Fruit fly (Drosophila melanogaster): Measurements from ENCODE around the gene AkhR.

AkhR gene

dm6 chr2L:6673211-6674012, 42.6 kb downstream of the AkhR start, which contains the start of gene Spn27A (continued):
- TF ChIP-seq ab (GFP tag; optimal IDR thresholded peaks at IDR 0.05) (no peak), pum (GFP tag; optimal IDR thresholded peaks at IDR 0.05) (peak; percentile 41), Hey (tag; optimal IDR thresholded peaks at IDR 0.05) (no peak), salm (tag; optimal IDR thresholded peaks at IDR 0.05) (peak; percentile 31), Jarid2 (GFP tag; optimal IDR thresholded peaks at IDR 0.05) (peak; percentile 64), BEAF-32 (GFP tag; optimal IDR thresholded peaks at IDR 0.05) (peak; percentile 42), bcd (GFP tag; optimal IDR thresholded peaks at IDR 0.05) (no peak), repo (GFP tag; optimal IDR thresholded peaks at IDR 0.05) (peak; percentile 1), CG2202 (tag; optimal IDR thresholded peaks at IDR 0.05) (no peak), eve (GFP tag; optimal IDR thresholded peaks at IDR 0.05) (no peak), Trl (optimal IDR thresholded peaks at IDR 0.05) (peak; percentile 50 to 60), Trl (GFP tag; optimal IDR thresholded peaks at IDR 0.05) (peak; percentile 43), run (tag; optimal IDR thresholded peaks at IDR 0.05) (no peak), CG11560 (tag; IDR thresholded peaks at IDR 0.05) (no peak), odd (GFP tag; optimal IDR thresholded peaks at IDR 0.05) (peak; percentile 28), CoRest (tag; optimal IDR thresholded peaks at IDR 0.05) (peak; percentile 68), CG15601 (tag; optimal IDR thresholded peaks at IDR 0.05) (peak; percentile 62), BtbVII (GFP tag; optimal IDR thresholded peaks at IDR 0.05) (peak; percentile 64), exex (tag; optimal IDR thresholded peaks at IDR 0.05) (peak; percentile 29), CG42726 (GFP tag; IDR thresholded peaks at IDR 0.05; ENCODE audit: partially characterized antibody) (no peak), hbn (GFP tag; IDR thresholded peaks at IDR 0.05; ENCODE audit: partially characterized antibody) (peak; percentile 26), ase (GFP tag; IDR thresholded peaks at IDR 0.05) (no peak), CG31441 (GFP tag; IDR thresholded peaks at IDR 0.05) (no peak; the same call in 1 of the 2 replicates), CG6791 (GFP tag; IDR thresholded peaks at IDR 0.05; ENCODE audit: partially characterized antibody) (no peak), zfh1 (GFP tag; IDR thresholded peaks at IDR 0.05) (0 out of 3 replicates have a peak, but pooled peaks have one; percentile 3), fd96Cb (tag; optimal IDR thresholded peaks at IDR 0.05) (peak; percentile 59), CG12659 (GFP tag; optimal IDR thresholded peaks at IDR 0.05) (peak; percentile 63), tgo (GFP tag; IDR thresholded peaks at IDR 0.05) (peak; percentile 32; the same call in 1 of the 3 replicates), ara (GFP tag; IDR thresholded peaks at IDR 0.05) (peak; percentile 8; the same call in 1 of the 2 replicates), CG9215 (GFP tag; IDR thresholded peaks at IDR 0.05) (no peak), CG4328 (GFP tag; optimal IDR thresholded peaks at IDR 0.05) (peak; percentile 36), slbo (GFP tag; IDR thresholded peaks at IDR 0.05) (peak; percentile 38; the same call in 1 of the 2 replicates), Antp (GFP tag; optimal IDR thresholded peaks at IDR 0.05) (peak; percentile 50), Oaz (GFP tag; IDR thresholded peaks at IDR 0.05) (no peak), CG11398 (GFP tag; optimal IDR thresholded peaks at IDR 0.05) (no peak), CG3726 (GFP tag; IDR thresholded peaks at IDR 0.05) (no peak; the same call in 2 of the 3 replicates), ind (GFP tag; optimal IDR thresholded peaks at IDR 0.05) (peak; percentile 29), CG1832 (GFP tag; optimal IDR thresholded peaks at IDR 0.05) (no peak), CG6272 (GFP tag; IDR thresholded peaks at IDR 0.05) (no peak), CG7372 (GFP tag; IDR thresholded peaks at IDR 0.05) (no peak), abd-A (tag; optimal IDR thresholded peaks at IDR 0.05) (no peak), Hr39 (optimal IDR thresholded peaks at IDR 0.05) (no peak), CG9727 (GFP tag; optimal IDR thresholded peaks at IDR 0.05) (peak; percentile 46), CG14014 (GFP tag; IDR thresholded peaks at IDR 0.05) (0 out of 2 replicates have a peak, but pooled peaks have one; percentile 13), sens (GFP tag) (peak; percentile 97), CG2129 (GFP tag; IDR thresholded peaks at IDR 0.05; ENCODE audit: partially characterized antibody) (no peak), CG6854 (GFP tag; optimal IDR thresholded peaks at IDR 0.05) (no peak), nerfin-1 (tag; optimal IDR thresholded peaks at IDR 0.05) (peak; percentile 76), sug (tag; optimal IDR thresholded peaks at IDR 0.05) (peak; percentile 2), jing (GFP tag; optimal IDR thresholded peaks at IDR 0.05) (peak; percentile 51)

Data from whole organism, embryonic.